Worm (Caenorhabditis elegans): ENCODE results near the gene zipt-2.3.

zipt-2.3 gene

DNA sequence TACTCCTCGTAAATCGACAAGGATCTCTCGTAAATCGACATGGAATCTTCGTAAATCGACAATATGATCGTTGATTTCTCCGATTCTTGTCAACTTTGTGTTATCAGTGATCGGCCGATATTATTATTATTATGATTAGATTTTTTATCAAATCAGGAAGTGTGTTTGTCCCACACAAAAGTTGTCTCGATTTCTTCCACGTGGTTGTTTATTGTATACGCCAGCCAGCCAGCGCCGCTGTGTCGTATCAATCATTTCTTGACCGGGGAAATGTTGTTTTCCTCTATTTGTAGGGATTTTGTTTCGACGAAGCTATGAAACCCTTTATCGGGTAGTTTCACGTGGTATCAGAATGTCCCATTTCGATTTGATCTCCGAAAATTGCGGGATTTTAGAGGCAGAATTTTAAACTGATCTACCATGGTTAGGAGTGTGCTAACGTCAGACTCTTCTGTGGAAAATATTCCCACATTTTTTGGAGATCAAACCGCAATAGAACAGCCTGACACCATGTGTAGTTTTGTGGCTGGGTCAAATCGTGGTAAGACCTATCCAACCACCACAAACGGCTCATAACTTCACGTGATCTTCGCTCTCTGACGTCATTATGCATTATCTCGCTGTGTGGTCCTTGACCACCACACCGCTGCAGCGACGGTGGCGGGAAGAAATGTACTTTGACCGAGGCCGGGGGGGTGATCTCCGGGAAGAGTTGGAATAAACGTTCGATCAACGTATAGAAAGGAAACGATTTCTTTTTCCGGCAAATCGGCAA is 22.3 kb upstream of the zipt-2.3 start:
- TF ChIP-seq ztf-29 (GFP tag; IDR thresholded peaks at IDR 0.05) (no peak), med-1 (GFP tag; optimal IDR thresholded peaks at IDR 0.05; ENCODE audit: insufficient read depth) (no peak)

DNA sequence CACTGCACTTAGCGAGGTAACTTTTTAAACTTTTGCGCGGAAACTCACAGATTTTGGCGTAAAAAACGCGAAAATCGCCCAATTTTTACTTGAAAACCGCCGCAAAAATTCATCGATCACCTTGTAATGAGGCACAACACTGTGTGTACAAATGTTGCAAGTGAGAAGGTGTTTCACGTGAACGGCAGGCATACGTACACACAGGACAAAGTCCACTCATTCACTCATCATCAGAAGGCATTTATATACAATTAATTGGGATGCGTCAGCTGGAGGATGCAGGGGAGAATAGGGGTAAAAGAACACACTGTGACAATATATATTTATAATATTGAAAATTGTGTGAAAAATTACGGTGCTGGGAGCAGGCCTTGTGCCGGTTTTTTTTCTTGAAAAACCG is 21.2 kb upstream of the zipt-2.3 start:
- no peak for TF ChIP-seq flt-1 (GFP tag; IDR thresholded peaks at IDR 0.05)
- no peak for TF ChIP-seq ztf-23 (GFP tag; IDR thresholded peaks at IDR 0.05)
- TF ChIP-seq ref-1 (GFP tag; conservative IDR thresholded peaks at IDR 0.05), result no peak
- no peak for TF ChIP-seq klf-2 (GFP tag; conservative IDR thresholded peaks at IDR 0.05)
- no peak for TF ChIP-seq T22C8.4 (GFP tag; IDR thresholded peaks at IDR 0.05)
- TF ChIP-seq tab-1 (GFP tag; IDR thresholded peaks at IDR 0.05), result no peak
- no peak for TF ChIP-seq med-1 (GFP tag; optimal IDR thresholded peaks at IDR 0.05; ENCODE audit: insufficient read depth)
- no peak for TF ChIP-seq ztf-29 (GFP tag; IDR thresholded peaks at IDR 0.05)
- no peak for TF ChIP-seq cog-1 (tag; optimal IDR thresholded peaks at IDR 0.05)

DNA sequence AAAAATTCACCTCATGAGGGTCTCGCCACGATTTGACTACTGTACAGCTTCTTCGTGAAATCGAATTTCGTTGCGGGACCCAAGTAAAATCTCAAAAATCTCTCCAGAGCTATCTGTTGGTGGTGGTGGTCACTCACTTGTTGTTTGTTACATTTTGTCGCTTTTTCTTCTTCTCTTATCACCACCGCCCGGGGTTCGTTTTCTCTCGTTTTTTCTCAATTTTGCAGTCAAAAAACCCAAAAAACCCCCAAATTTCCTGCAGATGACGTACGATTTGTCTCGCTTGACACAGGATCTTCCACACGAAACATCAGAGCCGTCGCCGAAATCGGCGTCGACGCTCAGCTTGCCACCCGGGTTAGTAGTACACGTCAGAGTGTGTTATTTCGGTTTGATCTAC is 20.4 kb upstream of the zipt-2.3 start, which contains the start of gene R06B9.5:
R06B9.5 (plus strand) TSS at position 232 of the 400 bp plus-strand sequence.
- TF ChIP-seq ztf-29 (GFP tag; IDR thresholded peaks at IDR 0.05), result no peak
- no peak for TF ChIP-seq klf-2 (GFP tag; conservative IDR thresholded peaks at IDR 0.05)

DNA sequence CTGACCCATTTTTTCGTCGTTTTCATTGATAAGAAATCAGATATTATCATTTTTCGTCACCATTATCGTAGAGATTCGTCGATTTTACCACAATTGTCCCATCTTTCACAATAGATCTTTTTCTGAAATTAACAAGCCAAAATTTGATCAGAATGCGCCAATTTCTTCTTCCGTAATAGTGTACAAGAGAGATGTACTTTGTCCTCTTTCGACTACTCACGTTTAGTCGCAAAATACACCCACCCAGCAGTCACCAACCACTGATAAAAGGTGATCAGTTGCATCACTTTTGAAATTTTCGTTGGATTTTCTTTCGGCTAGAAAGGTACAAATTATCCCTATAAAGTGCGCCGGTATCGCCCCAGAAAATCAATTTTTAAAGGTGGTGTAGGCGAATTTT is 16.9 kb upstream of the zipt-2.3 start:
- no peak for TF ChIP-seq tab-1 (GFP tag; IDR thresholded peaks at IDR 0.05)
- TF ChIP-seq ztf-29 (GFP tag; IDR thresholded peaks at IDR 0.05), result no peak

DNA sequence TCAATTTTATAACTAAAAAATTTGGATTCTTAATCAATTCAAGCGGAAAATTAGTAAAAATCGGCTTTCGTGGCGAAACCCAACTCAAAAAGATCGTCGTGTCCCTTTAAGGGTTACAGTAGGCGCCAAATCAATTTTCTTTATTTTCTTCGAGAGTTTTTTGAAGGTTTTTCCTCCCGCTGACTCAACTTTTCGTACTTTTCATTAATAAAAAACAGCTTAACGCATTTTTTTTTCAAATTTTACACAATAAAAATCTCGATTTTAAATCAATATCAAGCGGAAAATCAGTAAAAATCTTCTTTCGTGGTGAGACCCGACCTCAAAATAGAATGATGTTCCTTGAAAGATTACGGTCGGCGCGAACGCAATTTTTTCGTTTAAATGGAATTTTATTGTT is 16.5 kb upstream of the zipt-2.3 start:
- TF ChIP-seq klf-2 (GFP tag; conservative IDR thresholded peaks at IDR 0.05), result no peak
- no peak for TF ChIP-seq flt-1 (GFP tag; IDR thresholded peaks at IDR 0.05)
- TF ChIP-seq T22C8.4 (GFP tag; IDR thresholded peaks at IDR 0.05), result no peak
- TF ChIP-seq ztf-29 (GFP tag; IDR thresholded peaks at IDR 0.05), result no peak
- no peak for TF ChIP-seq tab-1 (GFP tag; IDR thresholded peaks at IDR 0.05)
- no peak for TF ChIP-seq cog-1 (tag; optimal IDR thresholded peaks at IDR 0.05)
- no peak for TF ChIP-seq med-1 (GFP tag; optimal IDR thresholded peaks at IDR 0.05; ENCODE audit: insufficient read depth)
- no peak for TF ChIP-seq ztf-23 (GFP tag; IDR thresholded peaks at IDR 0.05)
- TF ChIP-seq ref-1 (GFP tag; conservative IDR thresholded peaks at IDR 0.05), result no peak

DNA sequence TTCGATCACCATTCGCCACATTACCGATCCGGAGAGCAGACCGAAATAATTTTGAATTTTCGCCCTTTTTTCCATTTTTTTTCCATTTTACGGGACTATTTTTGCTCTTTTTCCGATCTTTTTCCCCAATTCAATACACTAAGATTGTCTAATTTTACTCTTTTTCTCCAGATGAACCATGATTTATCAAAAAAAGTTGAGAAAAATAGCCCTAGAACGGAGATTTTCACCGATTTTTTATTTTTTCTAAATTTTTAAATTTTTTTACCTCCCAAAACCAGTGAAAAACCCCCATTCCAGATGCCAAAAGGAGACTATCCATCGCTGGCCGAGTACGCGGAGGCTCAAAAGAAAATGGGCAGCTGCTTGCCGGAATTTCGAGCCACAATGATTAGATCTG is 13.7 kb upstream of the zipt-2.3 start, which contains the start of gene Y54G9A.9:
Y54G9A.9 (plus strand) TSS at position 301 of the 400 bp plus-strand sequence.
- TF ChIP-seq klf-2 (GFP tag; conservative IDR thresholded peaks at IDR 0.05) (no peak), flt-1 (GFP tag; IDR thresholded peaks at IDR 0.05) (no peak), med-1 (GFP tag; optimal IDR thresholded peaks at IDR 0.05; ENCODE audit: insufficient read depth) (no peak), tab-1 (GFP tag; IDR thresholded peaks at IDR 0.05) (no peak), ref-1 (GFP tag; conservative IDR thresholded peaks at IDR 0.05) (no peak), T22C8.4 (GFP tag; IDR thresholded peaks at IDR 0.05) (no peak), cog-1 (tag; optimal IDR thresholded peaks at IDR 0.05) (no peak), ztf-29 (GFP tag; IDR thresholded peaks at IDR 0.05) (no peak), ztf-23 (GFP tag; IDR thresholded peaks at IDR 0.05) (no peak)

DNA sequence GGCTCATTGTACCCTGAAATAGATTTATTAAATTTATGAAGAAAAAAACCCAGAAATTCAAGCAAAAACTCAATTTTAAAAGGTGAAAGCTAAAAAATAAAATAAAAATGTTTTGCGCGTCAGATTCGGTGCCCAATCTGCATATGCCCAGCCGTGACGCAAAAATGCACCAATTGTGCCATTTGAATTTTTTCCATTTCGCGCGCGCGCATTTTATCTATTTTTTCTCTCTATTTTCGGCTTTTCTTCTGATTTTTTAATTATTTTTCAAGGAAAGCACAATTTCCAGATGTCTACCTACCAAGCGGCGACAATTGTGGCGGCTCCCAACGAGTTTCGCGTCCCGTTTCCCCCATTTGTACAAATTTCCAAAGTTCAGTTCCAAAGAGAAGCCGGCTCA is 10.1 kb upstream of the zipt-2.3 start, which contains the start of the genes Y54G9A.7 and bub-3:
Y54G9A.7 (minus strand) TSS at position 7 of the 400 bp plus-strand sequence.
bub-3 (plus strand) TSS at position 270 of the 400 bp plus-strand sequence.
- TF ChIP-seq ztf-23 (GFP tag; IDR thresholded peaks at IDR 0.05), result no peak
- no peak for TF ChIP-seq ztf-29 (GFP tag; IDR thresholded peaks at IDR 0.05)
- TF ChIP-seq med-1 (GFP tag; optimal IDR thresholded peaks at IDR 0.05; ENCODE audit: insufficient read depth), result no peak
- no peak for TF ChIP-seq tab-1 (GFP tag; IDR thresholded peaks at IDR 0.05)
- TF ChIP-seq ref-1 (GFP tag; conservative IDR thresholded peaks at IDR 0.05), result no peak

DNA sequence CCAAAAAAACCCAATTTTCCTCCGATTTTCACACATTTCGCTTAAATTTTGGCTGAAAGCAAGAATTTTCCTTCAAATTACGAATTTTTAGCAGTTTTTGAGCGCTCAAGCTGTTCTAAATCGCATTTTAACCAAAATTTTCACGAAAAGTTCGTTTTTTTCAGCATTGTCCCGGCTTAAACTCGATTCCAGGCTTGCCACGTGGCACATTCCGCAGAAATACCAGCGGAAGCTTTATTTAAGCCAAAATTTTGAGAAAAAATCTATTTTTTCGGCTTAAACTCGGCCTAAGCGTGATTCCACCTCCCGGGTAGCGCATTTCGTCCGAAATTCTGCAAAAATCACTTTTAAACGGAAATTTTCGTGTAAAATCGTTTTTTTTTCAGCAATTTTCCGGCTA is 8.1 kb upstream of the zipt-2.3 start:
- TF ChIP-seq ztf-29 (GFP tag; IDR thresholded peaks at IDR 0.05) (no peak), klf-2 (GFP tag; conservative IDR thresholded peaks at IDR 0.05) (no peak), flt-1 (GFP tag; IDR thresholded peaks at IDR 0.05) (no peak), ref-1 (GFP tag; conservative IDR thresholded peaks at IDR 0.05) (no peak), tab-1 (GFP tag; IDR thresholded peaks at IDR 0.05) (no peak), ztf-23 (GFP tag; IDR thresholded peaks at IDR 0.05) (no peak), cog-1 (tag; optimal IDR thresholded peaks at IDR 0.05) (no peak)

DNA sequence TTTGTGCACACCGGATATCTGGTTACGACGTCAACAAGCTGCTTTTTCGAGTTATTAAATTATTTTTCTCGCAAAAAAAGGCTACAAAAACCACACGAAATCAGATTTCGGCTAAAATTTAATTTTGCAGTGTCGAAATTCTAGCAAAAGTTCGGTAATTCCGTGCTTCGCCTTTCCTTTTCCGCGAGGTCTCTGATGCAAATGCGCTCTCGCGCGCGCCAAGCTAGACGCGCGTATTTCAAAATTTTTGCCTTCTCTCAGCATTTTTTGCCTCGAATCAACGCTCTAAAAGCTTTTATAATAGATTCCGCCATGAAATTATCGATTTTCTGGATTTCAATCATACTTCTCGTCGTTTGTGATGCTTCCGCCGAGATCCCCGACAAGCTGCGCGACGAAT is 7.1 kb upstream of the zipt-2.3 start, which contains the start of gene Y54G9A.5:
Y54G9A.5 (plus strand) TSS at position 245 of the 400 bp plus-strand sequence.
- TF ChIP-seq ref-1 (GFP tag; conservative IDR thresholded peaks at IDR 0.05), result no peak
- no peak for TF ChIP-seq T22C8.4 (GFP tag; IDR thresholded peaks at IDR 0.05)
- no peak for TF ChIP-seq flt-1 (GFP tag; IDR thresholded peaks at IDR 0.05)
- TF ChIP-seq cog-1 (tag; optimal IDR thresholded peaks at IDR 0.05), result no peak
- TF ChIP-seq ztf-23 (GFP tag; IDR thresholded peaks at IDR 0.05), result no peak
- TF ChIP-seq tab-1 (GFP tag; IDR thresholded peaks at IDR 0.05), result no peak
- no peak for TF ChIP-seq med-1 (GFP tag; optimal IDR thresholded peaks at IDR 0.05; ENCODE audit: insufficient read depth)
- TF ChIP-seq klf-2 (GFP tag; conservative IDR thresholded peaks at IDR 0.05), result no peak
- TF ChIP-seq ztf-29 (GFP tag; IDR thresholded peaks at IDR 0.05), result no peak

DNA sequence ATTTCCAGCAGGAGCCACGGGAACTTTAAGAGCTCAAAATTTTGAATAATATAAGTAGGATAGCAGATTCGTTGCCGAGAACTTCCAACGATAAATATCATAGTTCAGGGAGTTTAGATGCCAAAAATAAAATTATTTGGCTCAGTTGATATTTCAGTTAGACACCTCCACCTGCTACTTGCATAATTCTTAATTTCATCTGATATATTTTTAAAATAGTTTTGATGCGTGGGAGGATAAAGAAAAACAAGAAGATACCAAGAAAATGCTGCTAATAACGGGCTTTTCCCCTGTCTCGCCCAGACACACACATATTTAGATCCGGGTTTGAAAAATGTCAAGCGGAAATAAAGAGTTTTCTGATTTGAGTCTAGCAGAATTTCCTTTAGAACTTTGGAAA is 5.5 kb upstream of the zipt-2.3 start, which contains the start of gene sre-46:
sre-46 (minus strand) TSS at position 101 of the 400 bp plus-strand sequence.
- TF ChIP-seq ref-1 (GFP tag; conservative IDR thresholded peaks at IDR 0.05), result no peak

DNA sequence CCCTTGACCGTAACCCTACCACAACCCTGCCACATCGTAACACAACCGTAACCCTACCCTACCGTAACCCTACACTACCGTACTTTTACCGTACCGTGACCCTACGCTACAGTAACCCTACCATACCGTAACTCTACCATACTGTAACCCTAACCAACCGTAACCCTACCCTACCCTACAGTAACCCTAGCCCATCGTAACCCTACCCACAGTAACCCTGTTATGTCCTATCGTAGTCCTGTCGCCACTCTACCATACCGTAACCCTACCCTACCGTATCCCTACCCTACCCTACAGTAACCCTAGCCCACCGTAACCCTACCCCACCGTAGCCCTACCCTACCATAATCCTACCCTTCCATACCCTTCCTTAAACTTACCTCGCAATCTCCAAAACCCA is 5.0 kb upstream of the zipt-2.3 start:
- TF ChIP-seq klf-2 (GFP tag; conservative IDR thresholded peaks at IDR 0.05) (no peak), flt-1 (GFP tag; IDR thresholded peaks at IDR 0.05) (no peak), ztf-23 (GFP tag; IDR thresholded peaks at IDR 0.05) (no peak)

Measured in whole organism, midembryonic.